Fruit fly (Drosophila melanogaster): Measurements from ENCODE around the gene NimC1.

dm6 chr2L:13979826-13980225, 3.3 kb upstream of the NimC1 start, which contains the start of gene NimC2:
- TF ChIP-seq insv (optimal IDR thresholded peaks at IDR 0.05): no peak
- TF ChIP-seq ttk (optimal IDR thresholded peaks at IDR 0.05): no peak
- no peak for TF ChIP-seq psq (optimal IDR thresholded peaks at IDR 0.05)

All from Kc167 (cell line).